Worm (Caenorhabditis elegans) whole organism, late embryonic: Measurements from ENCODE around the gene F23H12.3.
A peak's percentile ranks its signal among the peaks of the same experiment; 100 is the strongest.

Experiments
- C08G9.2 ChIP-seq: sonication (generic microtip); optimal IDR thresholded peaks from 2 replicates; lab custom pipeline; 2016; ENCODE audit warnings: mild to moderate bottlenecking, missing genetic modification characterization, moderate library complexity, missing compliant biosample characterization
- K02D7.2 ChIP-seq: sonication (generic microtip); optimal IDR thresholded peaks from 2 replicates; lab custom pipeline; 2017; ENCODE audit warnings: mild to moderate bottlenecking, missing genetic modification characterization, missing compliant biosample characterization
- T23F11.4 ChIP-seq: fragments of 200-800 bp; sonication (Bioruptor generic); optimal IDR thresholded peaks from 2 replicates; lab custom pipeline; 2018; ENCODE audit warnings: mild to moderate bottlenecking, missing genetic modification characterization, missing compliant biosample characterization
- ahr-1 ChIP-seq: sonication (generic microtip); optimal IDR thresholded peaks from 2 replicates; lab custom pipeline; 2016; ENCODE audit warnings: missing genetic modification characterization, missing compliant biosample characterization
- ama-1 ChIP-seq: fragments of 150-350 bp; optimal IDR thresholded peaks from 2 replicates; lab custom pipeline; 2014
- ceh-14 ChIP-seq: sonication (generic microtip); optimal IDR thresholded peaks from 2 replicates; lab custom pipeline; 2016; ENCODE audit warnings: missing genotype, missing genetic modification characterization, missing compliant biosample characterization
- ceh-19 ChIP-seq: fragments of 200-800 bp; sonication (Bioruptor generic); optimal IDR thresholded peaks from 2 replicates; lab custom pipeline; 2018; ENCODE audit warnings: mild to moderate bottlenecking, missing genetic modification characterization, missing compliant biosample characterization
- ceh-22 ChIP-seq: sonication (generic microtip); optimal IDR thresholded peaks from 2 replicates; lab custom pipeline; 2017; ENCODE audit warnings: missing biosample characterization, missing genetic modification characterization
- ceh-24 ChIP-seq: sonication (generic microtip); optimal IDR thresholded peaks from 2 replicates; lab custom pipeline; 2016; ENCODE audit warnings: mild to moderate bottlenecking, missing genetic modification characterization, missing compliant biosample characterization
- ceh-30 ChIP-seq: fragments of 150-350 bp; optimal IDR thresholded peaks from 2 replicates; lab custom pipeline; 2014; ENCODE audit warnings: missing biosample characterization, missing genetic modification characterization
- ceh-31 ChIP-seq: sonication (generic microtip); optimal IDR thresholded peaks from 2 replicates; lab custom pipeline; 2016; ENCODE audit warnings: missing genetic modification characterization, missing compliant biosample characterization
- ceh-48 ChIP-seq: sonication (generic microtip); optimal IDR thresholded peaks from 2 replicates; lab custom pipeline; 2016; ENCODE audit warnings: missing genetic modification characterization, inconsistent platforms, missing compliant biosample characterization
- ceh-6 ChIP-seq: fragments of 200-800 bp; sonication (Bioruptor generic); optimal IDR thresholded peaks from 2 replicates; lab custom pipeline; 2018; ENCODE audit warnings: mild to moderate bottlenecking, missing genetic modification characterization, missing compliant biosample characterization
- ceh-9 ChIP-seq: sonication (generic microtip); optimal IDR thresholded peaks from 2 replicates; lab custom pipeline; 2016; ENCODE audit warnings: mild to moderate bottlenecking, missing genetic modification characterization, inconsistent platforms, missing compliant biosample characterization
- dmd-4 ChIP-seq: sonication (generic microtip); optimal IDR thresholded peaks from 2 replicates; lab custom pipeline; 2016; ENCODE audit warnings: borderline replicate concordance, missing genetic modification characterization, missing compliant biosample characterization
- elt-2 ChIP-seq: sonication (generic microtip); optimal IDR thresholded peaks from 2 replicates; lab custom pipeline; 2016; ENCODE audit warnings: missing genetic modification reagents, missing genetic modification characterization, missing compliant biosample characterization
- elt-4 ChIP-seq: sonication (generic microtip); optimal IDR thresholded peaks from 2 replicates; lab custom pipeline; 2016; ENCODE audit warnings: missing genetic modification characterization, missing compliant biosample characterization
- eyg-1 ChIP-seq: sonication (generic microtip); optimal IDR thresholded peaks from 2 replicates; lab custom pipeline; 2016; ENCODE audit warnings: missing genotype, missing genetic modification characterization, missing compliant biosample characterization
- fax-1 ChIP-seq: sonication (generic microtip); optimal IDR thresholded peaks from 2 replicates; lab custom pipeline; 2016; ENCODE audit warnings: missing genotype, missing genetic modification characterization, missing compliant biosample characterization
- fkh-10 ChIP-seq: fragments of 150-350 bp; optimal IDR thresholded peaks from 2 replicates; lab custom pipeline; 2014; ENCODE audit warnings: missing biosample characterization, missing genetic modification reagents, missing genetic modification characterization
- fkh-6 ChIP-seq: sonication (generic microtip); optimal IDR thresholded peaks from 2 replicates; lab custom pipeline; 2016; ENCODE audit warnings: missing genetic modification characterization, missing compliant biosample characterization
- gmeb-2 ChIP-seq: sonication (generic microtip); optimal IDR thresholded peaks from 2 replicates; lab custom pipeline; 2016; ENCODE audit warnings: missing genetic modification characterization, inconsistent platforms, missing compliant biosample characterization
- hlh-6 ChIP-seq: sonication (generic microtip); optimal IDR thresholded peaks from 2 replicates; lab custom pipeline; 2016; ENCODE audit warnings: missing genotype, missing genetic modification characterization, missing compliant biosample characterization
- lim-6 ChIP-seq: sonication (generic microtip); optimal IDR thresholded peaks from 2 replicates; lab custom pipeline; 2016; ENCODE audit warnings: missing genetic modification characterization, missing compliant biosample characterization
- lin-11 ChIP-seq: fragments of 200-800 bp; sonication (Bioruptor generic); optimal IDR thresholded peaks from 2 replicates; lab custom pipeline; 2018; ENCODE audit warnings: mild to moderate bottlenecking, missing genetic modification characterization, missing compliant biosample characterization
- mec-3 ChIP-seq: sonication (generic microtip); optimal IDR thresholded peaks from 2 replicates; lab custom pipeline; 2016; ENCODE audit warnings: borderline replicate concordance, missing genetic modification characterization, missing compliant biosample characterization
- nhr-11 ChIP-seq: fragments of 150-350 bp; optimal IDR thresholded peaks from 2 replicates; lab custom pipeline; 2014; ENCODE audit warnings: missing biosample characterization, missing genetic modification characterization
- pag-3 ChIP-seq: sonication (generic microtip); optimal IDR thresholded peaks from 2 replicates; lab custom pipeline; 2016; ENCODE audit warnings: missing compliant biosample characterization, missing genetic modification characterization, borderline replicate concordance
- pax-1 ChIP-seq: fragments of 150-350 bp; optimal IDR thresholded peaks from 2 replicates; lab custom pipeline; 2014; ENCODE audit warnings: missing biosample characterization, missing genetic modification characterization
- pha-2 ChIP-seq: sonication (generic microtip); optimal IDR thresholded peaks from 2 replicates; lab custom pipeline; 2017; ENCODE audit warnings: mild to moderate bottlenecking, missing genetic modification characterization, missing compliant biosample characterization
- pha-4 ChIP-seq: fragments of 150-350 bp; optimal IDR thresholded peaks from 2 replicates; lab custom pipeline; 2018; ENCODE audit warnings: missing biosample characterization, missing genetic modification reagents, missing genetic modification characterization
- pros-1 ChIP-seq: fragments of 150-350 bp; optimal IDR thresholded peaks from 2 replicates; lab custom pipeline; 2014; ENCODE audit warnings: missing biosample characterization, missing genetic modification reagents, missing genetic modification characterization
- ref-2 ChIP-seq: sonication (generic microtip); optimal IDR thresholded peaks from 2 replicates; lab custom pipeline; 2016; ENCODE audit warnings: missing genetic modification characterization, missing compliant biosample characterization
- sdc-2 ChIP-seq: sonication (generic microtip); optimal IDR thresholded peaks from 2 replicates; lab custom pipeline; 2016; ENCODE audit warnings: missing genotype, missing genetic modification characterization, missing compliant biosample characterization
- sox-4 ChIP-seq: sonication (generic microtip); optimal IDR thresholded peaks from 2 replicates; lab custom pipeline; 2017; ENCODE audit warnings: mild to moderate bottlenecking, missing genetic modification characterization, inconsistent platforms, missing compliant biosample characterization
- ttx-3 ChIP-seq: sonication (generic microtip); optimal IDR thresholded peaks from 2 replicates; lab custom pipeline; 2016; ENCODE audit warnings: missing genetic modification reagents, missing genetic modification characterization, missing compliant biosample characterization
- unc-3 ChIP-seq, 2 experiments: fragments of 200-800 bp in 1 of 2; sonication (Bioruptor generic) in 1 of 2; sonication (generic microtip) in 1 of 2; conservative IDR thresholded peaks in 1 of 2; optimal IDR thresholded peaks in 1 of 2; 2 replicates each; pipeline versions ENCODE4 v1.3.6 to Lab custom; 2016 to 2022; ENCODE audit warnings: missing compliant biosample characterization in 2 of 2, missing genetic modification characterization in 2 of 2, missing genetic modification reagents in 1 of 2
- unc-86 ChIP-seq: sonication (generic microtip); optimal IDR thresholded peaks from 2 replicates; lab custom pipeline; 2016; ENCODE audit warnings: missing genetic modification characterization, missing compliant biosample characterization
- zip-5 ChIP-seq: sonication (generic microtip); optimal IDR thresholded peaks from 2 replicates; lab custom pipeline; 2016; ENCODE audit warnings: missing genetic modification characterization, missing compliant biosample characterization

Gene F23H12.3

DNA sequence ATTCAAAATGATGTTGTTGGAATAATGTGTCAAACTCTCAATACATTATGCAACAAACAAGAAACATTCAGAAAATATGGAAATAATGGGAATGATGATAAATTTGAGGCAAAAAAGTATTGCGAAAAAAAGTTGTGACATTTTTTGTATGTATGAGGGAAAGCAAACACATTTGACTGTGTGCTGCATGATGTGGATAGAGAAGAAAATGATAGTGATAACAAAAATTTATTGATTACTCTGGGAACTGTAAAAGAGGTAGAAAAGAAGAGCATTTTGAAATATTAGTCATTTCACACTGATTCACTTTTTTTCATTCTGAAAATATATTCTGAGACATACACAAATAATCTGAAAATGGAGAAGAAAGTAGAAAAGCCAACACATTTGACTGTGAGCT is 2.9 kb downstream of the F23H12.3 start:
- no peak for TF ChIP-seq ref-2 (tag; lab: Kevin White, UChicago)
- no peak for TF ChIP-seq ttx-3 (tag; lab: Kevin White, UChicago)
- no peak for TF ChIP-seq lim-6 (tag; lab: Kevin White, UChicago)
- TF ChIP-seq mec-3 (tag; lab: Kevin White, UChicago), result no peak
- no peak for TF ChIP-seq ceh-31 (tag; lab: Kevin White, UChicago)
- TF ChIP-seq elt-2 (tag; lab: Kevin White, UChicago), result no peak
- no peak for TF ChIP-seq ceh-22 (tag; lab: Kevin White, UChicago)
- TF ChIP-seq nhr-11 (tag; lab: Kevin White, UChicago), result no peak
- TF ChIP-seq ceh-9 (tag; lab: Kevin White, UChicago), result no peak

DNA sequence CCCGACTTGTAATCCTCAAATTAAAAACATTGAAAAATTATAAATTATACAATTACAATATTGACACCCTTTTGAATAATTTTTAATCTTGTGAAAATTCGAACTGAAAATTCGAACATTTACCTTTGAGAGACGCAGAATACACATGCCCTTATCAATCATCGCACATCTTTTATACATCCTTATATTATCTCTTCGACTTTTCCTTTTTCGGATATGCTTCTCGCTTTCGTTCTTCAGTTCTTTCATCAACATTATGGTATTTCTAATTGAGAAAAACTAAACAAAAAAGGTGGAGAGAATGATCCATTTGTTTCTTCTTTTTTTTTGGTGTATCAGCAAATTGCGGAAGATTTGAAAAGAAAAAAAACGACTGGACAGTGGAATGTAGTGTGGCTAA is 4.4 kb downstream of the F23H12.3 start:
- TF ChIP-seq pax-1 (tag; lab: Kevin White, UChicago) (no peak), fkh-10 (GFP tag; lab: Kevin White, UChicago) (no peak), pha-4 (tag; lab: Kevin White, UChicago) (no peak), ceh-14 (no peak), ceh-30 (tag; lab: Kevin White, UChicago) (no peak), dmd-4 (tag; lab: Kevin White, UChicago) (no peak), C08G9.2 (tag; lab: Kevin White, UChicago) (no peak), ceh-19 (GFP tag; lab: Kevin White, UChicago) (no peak), ahr-1 (tag; lab: Kevin White, UChicago) (no peak), T23F11.4 (GFP tag; lab: Kevin White, UChicago) (no peak), ceh-24 (tag; lab: Kevin White, UChicago) (no peak), sox-4 (no peak)

DNA sequence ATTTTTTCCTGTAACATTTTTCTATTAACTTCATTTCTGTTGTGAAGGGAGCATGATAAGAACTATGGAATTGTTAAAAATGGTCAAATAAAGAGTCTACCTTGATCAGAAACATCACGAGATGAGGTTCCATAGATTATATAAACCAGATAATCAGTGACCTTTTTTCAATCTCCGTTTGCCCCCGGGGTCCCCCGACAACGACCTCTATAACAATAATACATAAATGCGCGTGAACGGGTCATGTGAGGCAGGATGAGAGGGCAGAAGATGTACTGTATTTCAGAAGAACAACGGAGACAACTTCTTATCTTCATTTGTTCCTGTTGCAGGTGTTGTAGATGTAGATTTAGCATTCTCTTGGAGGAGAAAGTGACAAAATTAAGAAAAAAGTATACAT is 6.9 kb downstream of the F23H12.3 start:
- TF ChIP-seq eyg-1 (tag; lab: Kevin White, UChicago), result no peak
- no peak for TF ChIP-seq lin-11 (tag; lab: Kevin White, UChicago)
- TF ChIP-seq gmeb-2 (tag; lab: Kevin White, UChicago), result no peak
- TF ChIP-seq lim-6 (tag; lab: Kevin White, UChicago), result no peak

DNA sequence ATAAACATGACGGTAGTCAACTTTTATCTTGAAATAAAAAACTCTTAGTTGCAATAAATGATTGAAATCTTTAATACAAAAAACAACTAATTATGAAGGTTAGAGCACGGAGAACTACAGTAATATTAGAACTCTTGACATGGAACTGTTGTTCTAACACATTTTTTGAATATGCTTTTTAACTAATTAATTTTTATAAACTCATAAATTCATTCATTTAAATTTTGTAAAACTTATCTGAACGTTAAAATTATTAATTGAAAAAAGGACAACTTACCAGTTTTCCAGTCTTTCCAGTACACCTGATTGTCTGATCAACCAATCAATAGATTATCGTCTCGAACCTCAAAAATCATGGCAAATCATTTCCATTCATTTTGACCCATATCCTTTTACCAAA is 7.5 kb downstream of the F23H12.3 start, which contains the start of gene sqt-3:
sqt-3 (plus strand) TSS at position 301 of the 400 bp plus-strand sequence.
- no peak for TF ChIP-seq pag-3 (tag; lab: Kevin White, UChicago)

DNA sequence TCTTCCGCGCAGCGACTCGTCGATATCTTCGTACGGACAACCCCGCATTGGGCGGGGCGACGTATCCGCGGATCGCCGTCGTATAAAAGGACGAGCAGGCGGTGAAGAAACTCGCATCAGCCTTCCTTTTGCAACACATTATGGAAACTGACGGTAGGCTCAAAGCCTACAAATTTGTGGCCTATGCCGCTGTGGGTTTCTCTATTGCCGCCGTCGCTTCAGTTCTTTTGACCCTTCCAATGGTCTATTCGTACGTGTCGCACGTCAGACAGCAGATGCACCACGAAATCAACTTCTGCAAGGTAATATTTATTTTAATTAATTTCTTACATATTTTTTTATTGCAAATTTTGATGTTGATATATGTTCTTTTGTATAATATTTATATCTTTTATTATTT is 7.9 kb downstream of the F23H12.3 start:
- no peak for TF ChIP-seq C08G9.2 (tag; lab: Kevin White, UChicago)
- no peak for TF ChIP-seq zip-5
- no peak for TF ChIP-seq pag-3 (tag; lab: Kevin White, UChicago)
- TF ChIP-seq ama-1 (lab: Kevin White, UChicago), result peak; percentile 79
- TF ChIP-seq unc-86 (tag; lab: Kevin White, UChicago), result no peak
- no peak for TF ChIP-seq eyg-1 (tag; lab: Kevin White, UChicago)
- TF ChIP-seq pha-2 (tag; lab: Kevin White, UChicago), result peak; percentile 8
- TF ChIP-seq, all 69 proteins: peak for 2

DNA sequence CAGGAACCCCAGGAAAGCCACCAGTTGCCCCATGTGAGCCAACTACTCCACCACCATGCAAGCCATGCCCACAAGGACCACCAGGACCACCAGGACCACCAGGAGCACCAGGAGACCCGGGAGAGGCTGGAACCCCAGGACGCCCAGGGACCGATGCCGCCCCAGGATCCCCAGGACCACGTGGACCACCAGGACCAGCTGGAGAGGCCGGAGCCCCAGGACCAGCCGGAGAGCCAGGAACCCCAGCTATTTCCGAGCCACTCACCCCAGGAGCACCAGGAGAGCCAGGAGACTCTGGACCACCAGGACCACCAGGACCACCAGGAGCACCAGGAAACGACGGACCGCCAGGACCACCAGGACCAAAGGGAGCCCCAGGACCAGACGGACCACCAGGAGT is 8.6 kb downstream of the F23H12.3 start:
- TF ChIP-seq mec-3 (tag; lab: Kevin White, UChicago) (no peak), K02D7.2 (tag; lab: Kevin White, UChicago) (no peak), dmd-4 (tag; lab: Kevin White, UChicago) (peak; percentile 7), hlh-6 (tag; lab: Kevin White, UChicago) (peak; percentile 53), ceh-6 (GFP tag; lab: Kevin White, UChicago) (no peak), pros-1 (tag; lab: Kevin White, UChicago) (no peak), pha-2 (tag; lab: Kevin White, UChicago) (no peak), sdc-2 (tag; lab: Kevin White, UChicago) (peak; percentile 18), fkh-6 (tag; lab: Kevin White, UChicago) (peak; percentile 11), ceh-14 (no peak), ceh-31 (tag; lab: Kevin White, UChicago) (no peak), elt-4 (no peak), unc-3 (GFP tag; conservative IDR thresholded peaks at IDR 0.05; lab: Robert Waterston, UW) (no peak), unc-3 (tag; optimal IDR thresholded peaks at IDR 0.05; lab: Kevin White, UChicago) (no peak), fax-1 (no peak), ceh-48 (tag; lab: Kevin White, UChicago) (no peak)
